Worm (Caenorhabditis elegans): Measurements from ENCODE around the gene C08F11.12.
A peak's percentile ranks its signal among the peaks of the same experiment; 100 is the strongest.

Gene C08F11.12

DNA sequence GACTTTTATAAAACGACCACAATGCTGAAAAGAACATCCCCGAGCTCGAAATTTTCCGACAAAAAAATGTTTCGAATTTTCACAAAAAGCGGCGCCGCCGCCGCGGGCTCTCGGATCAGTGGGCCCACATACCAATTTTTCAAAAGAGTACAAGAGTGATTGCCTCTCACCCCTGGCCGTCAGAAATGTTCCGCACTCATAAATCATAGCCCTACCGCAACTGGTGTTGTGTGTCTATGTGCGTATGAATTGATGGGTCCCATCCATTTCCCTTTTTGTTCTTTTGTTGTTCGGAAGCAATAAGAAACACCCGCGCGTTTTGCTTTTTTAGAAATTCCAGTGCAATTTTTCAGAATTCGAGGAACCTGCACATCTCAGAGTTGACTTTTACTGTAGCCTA is 43.3 kb upstream of the C08F11.12 start:
- TF ChIP-seq npax-4 (tag; optimal IDR thresholded peaks at IDR 0.05) (no peak), unc-55 (GFP tag; optimal IDR thresholded peaks at IDR 0.05) (peak; percentile 92)

DNA sequence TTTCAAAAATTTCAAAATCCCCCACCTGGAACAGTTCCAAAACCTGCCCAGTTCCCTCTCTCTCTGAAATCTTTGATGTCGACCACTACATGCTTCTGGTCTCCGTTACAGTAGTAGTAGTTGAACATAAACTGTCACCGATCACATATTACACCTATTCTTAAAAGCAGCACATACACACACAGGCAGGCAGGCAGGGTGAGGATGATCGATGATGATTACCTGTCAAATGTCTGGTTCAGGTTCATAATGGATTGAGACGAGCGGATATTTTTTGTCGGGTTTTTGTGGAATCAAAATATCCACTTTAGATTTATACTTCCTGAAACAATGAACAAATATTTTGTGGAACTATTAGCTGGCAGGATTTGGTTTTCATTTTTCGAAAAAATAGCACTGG is 42.7 kb upstream of the C08F11.12 start:
- peak; percentile 98 for TF ChIP-seq unc-55 (GFP tag; optimal IDR thresholded peaks at IDR 0.05)
- no peak for TF ChIP-seq tbx-7 (tag; optimal IDR thresholded peaks at IDR 0.05)

DNA sequence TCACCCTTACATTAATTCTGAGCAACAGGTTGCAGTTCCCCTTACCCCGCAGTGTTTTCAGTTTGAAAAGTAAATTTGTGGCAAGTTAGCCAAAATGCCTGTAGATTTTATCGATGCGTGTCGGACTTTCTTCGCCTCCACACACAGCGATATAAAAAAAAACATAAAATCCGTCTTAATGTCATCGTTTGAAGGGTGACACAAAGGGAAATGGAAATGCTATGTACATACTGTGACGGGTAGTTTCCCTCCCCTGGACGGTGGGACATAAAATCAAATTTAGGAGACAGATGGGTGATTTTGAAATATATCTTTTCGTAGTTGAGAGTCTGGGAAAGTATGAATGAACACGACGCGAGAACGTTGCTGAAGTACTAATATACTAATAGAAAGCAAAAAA is 41.2 kb upstream of the C08F11.12 start:
- no peak for TF ChIP-seq rnt-1 (tag; optimal IDR thresholded peaks at IDR 0.05)
- no peak for TF ChIP-seq hlh-13 (GFP tag; optimal IDR thresholded peaks at IDR 0.05)
- TF ChIP-seq syd-9 (tag; optimal IDR thresholded peaks at IDR 0.05), result no peak
- no peak for TF ChIP-seq ceh-34 (tag; optimal IDR thresholded peaks at IDR 0.05)
- TF ChIP-seq tbx-7 (tag; optimal IDR thresholded peaks at IDR 0.05), result no peak
- no peak for TF ChIP-seq hlh-6 (tag; optimal IDR thresholded peaks at IDR 0.05)
- no peak for TF ChIP-seq unc-86 (tag; optimal IDR thresholded peaks at IDR 0.05)
- TF ChIP-seq ttx-3 (tag; optimal IDR thresholded peaks at IDR 0.05), result no peak
- TF ChIP-seq elt-4 (tag; optimal IDR thresholded peaks at IDR 0.05), result no peak

ce11 chrIV:13689302-13689880 is 38.1 kb upstream of the C08F11.12 start, which contains the start of gene T23G4.2:
Gene T23G4.2 (minus strand): TSS chrIV:13689556.
- no peak for TF ChIP-seq K02D7.2 (tag; optimal IDR thresholded peaks at IDR 0.05)
- TF ChIP-seq lim-6 (tag; optimal IDR thresholded peaks at IDR 0.05), result no peak
- TF ChIP-seq unc-55 (GFP tag; optimal IDR thresholded peaks at IDR 0.05), result peak; percentile 92
- no peak for TF ChIP-seq pha-2 (tag; optimal IDR thresholded peaks at IDR 0.05)

- TF ChIP-seq zip-5 (tag; optimal IDR thresholded peaks at IDR 0.05), result no peak
- TF ChIP-seq K02D7.2 (tag; optimal IDR thresholded peaks at IDR 0.05), result no peak
- TF ChIP-seq tbx-2 (tag; optimal IDR thresholded peaks at IDR 0.05), result no peak
- no peak for TF ChIP-seq hlh-8 (tag; optimal IDR thresholded peaks at IDR 0.05)
- TF ChIP-seq pha-4 (tag; optimal IDR thresholded peaks at IDR 0.05), result no peak
- no peak for TF ChIP-seq ref-2 (tag; optimal IDR thresholded peaks at IDR 0.05)
- no peak for TF ChIP-seq nfya-1 (tag; optimal IDR thresholded peaks at IDR 0.05)
- no peak for TF ChIP-seq fkh-6 (tag; optimal IDR thresholded peaks at IDR 0.05)
- TF ChIP-seq elt-4 (tag; optimal IDR thresholded peaks at IDR 0.05), result no peak
- TF ChIP-seq ceh-9 (tag; optimal IDR thresholded peaks at IDR 0.05), result no peak
- TF ChIP-seq ceh-19 (GFP tag; optimal IDR thresholded peaks at IDR 0.05), result no peak
- no peak for TF ChIP-seq ceh-14 (tag; optimal IDR thresholded peaks at IDR 0.05)
- no peak for TF ChIP-seq madf-2 (tag; optimal IDR thresholded peaks at IDR 0.05)
- TF ChIP-seq ceh-45 (GFP tag; IDR thresholded peaks at IDR 0.05), result no peak
These were observed 36.3 kb upstream of the C08F11.12 start for ce11 chrIV:13687631-13688030.

- TF ChIP-seq ets-4 (tag; optimal IDR thresholded peaks at IDR 0.05), result no peak
These were observed 35.7 kb upstream of the C08F11.12 start, which contains the start of gene nyn-1 for ce11 chrIV:13686965-13687425. Gene nyn-1 (minus strand): TSS chrIV:13687015.

ce11 chrIV:13684827-13685226 is 33.5 kb upstream of the C08F11.12 start:
- TF ChIP-seq fkh-10 (GFP tag; optimal IDR thresholded peaks at IDR 0.05) (no peak), gmeb-2 (tag; optimal IDR thresholded peaks at IDR 0.05) (no peak), dve-1 (tag; optimal IDR thresholded peaks at IDR 0.05) (no peak)
